Fruit fly (Drosophila melanogaster) whole organism, embryonic: ENCODE data around the gene CG11350.
A peak's percentile ranks its signal among the peaks of the same experiment; 100 is the strongest.

Experiments
- CG10147 ChIP-seq: fragments of 200-800 bp; sonication (Bioruptor generic); optimal IDR thresholded peaks from 2 replicates; lab custom pipeline; 2019; ENCODE audit warnings: missing biosample characterization, mild to moderate bottlenecking, missing genetic modification characterization, moderate library complexity
- CG10209 ChIP-seq: fragments of 200-800 bp; sonication (Bioruptor generic); optimal IDR thresholded peaks from 3 replicates; lab custom pipeline; 2017; ENCODE audit warnings: missing biosample characterization, mild to moderate bottlenecking, missing genetic modification characterization, missing genetic modification reagents
- CG10543 ChIP-seq: fragments of 200-800 bp; sonication (Bioruptor generic); optimal IDR thresholded peaks from 3 replicates; lab custom pipeline; 2017; ENCODE audit warnings: missing biosample characterization, mild to moderate bottlenecking, missing genetic modification characterization, moderate library complexity
- CG12219 ChIP-seq: fragments of 200-800 bp; sonication (Bioruptor generic); optimal IDR thresholded peaks from 3 replicates; lab custom pipeline; 2018; ENCODE audit warnings: missing biosample characterization, mild to moderate bottlenecking, missing genetic modification characterization
- CG14014 ChIP-seq: fragments of 200-800 bp; sonication (Bioruptor generic); IDR thresholded peaks from 2 replicates; pipeline ENCODE4 v1.3.6; 2022; ENCODE audit warnings: missing biosample characterization, missing genetic modification characterization
- CG14050 ChIP-seq: fragments of 200-800 bp; sonication (Bioruptor generic); IDR thresholded peaks from 3 replicates; pipeline ENCODE4 v1.3.6; 2022; ENCODE audit warnings: missing biosample characterization, missing genetic modification characterization
- CG15514 ChIP-seq: fragments of 200-800 bp; sonication (Bioruptor generic); optimal IDR thresholded peaks from 3 replicates; lab custom pipeline; 2017; ENCODE audit warnings: missing biosample characterization, missing genetic modification characterization, mild to moderate bottlenecking, moderate library complexity, missing genetic modification reagents
- CG15601 ChIP-seq: fragments of 200-800 bp; sonication (Bioruptor generic); optimal IDR thresholded peaks from 3 replicates; lab custom pipeline; 2019; ENCODE audit warnings: missing biosample characterization, mild to moderate bottlenecking, missing genetic modification characterization, moderate library complexity
- CG16863 ChIP-seq: fragments of 200-800 bp; sonication (Bioruptor generic); optimal IDR thresholded peaks from 3 replicates; lab custom pipeline; 2016; ENCODE audit warnings: missing biosample characterization, missing genetic modification characterization
- CG18619 ChIP-seq: fragments of 200-800 bp; sonication (Bioruptor generic); optimal IDR thresholded peaks from 3 replicates; lab custom pipeline; 2017; ENCODE audit warnings: missing biosample characterization, mild to moderate bottlenecking, missing genetic modification characterization
- CG18764 ChIP-seq: fragments of 200-800 bp; sonication (Bioruptor generic); optimal IDR thresholded peaks from 3 replicates; lab custom pipeline; 2016; ENCODE audit warnings: missing biosample characterization, missing genetic modification characterization
- CG32772 ChIP-seq: fragments of 200-800 bp; sonication (Bioruptor generic); IDR thresholded peaks from 2 replicates; pipeline ENCODE4 v1.3.6; 2022; ENCODE audit warnings: missing biosample characterization, missing genetic modification characterization
- CG3407 ChIP-seq: fragments of 200-800 bp; sonication (Bioruptor generic); optimal IDR thresholded peaks from 2 replicates; lab custom pipeline; 2018; ENCODE audit warnings: missing biosample characterization, mild to moderate bottlenecking, missing genetic modification characterization
- CG3847 ChIP-seq: fragments of 200-800 bp; sonication (Bioruptor generic); IDR thresholded peaks from 2 replicates; pipeline ENCODE4 v1.3.6; 2022; ENCODE audit warnings: missing biosample characterization, missing genetic modification characterization
- CG5245 ChIP-seq: fragments of 200-800 bp; sonication (Bioruptor generic); optimal IDR thresholded peaks from 3 replicates; lab custom pipeline; 2016; ENCODE audit warnings: missing biosample characterization, missing genetic modification characterization
- CG7839 ChIP-seq: fragments of 200-800 bp; sonication (Bioruptor generic); optimal IDR thresholded peaks from 3 replicates; lab custom pipeline; 2018; ENCODE audit warnings: missing biosample characterization, mild to moderate bottlenecking, missing genetic modification characterization, moderate library complexity
- CG8359 ChIP-seq: fragments of 200-800 bp; sonication (Bioruptor generic); optimal IDR thresholded peaks from 2 replicates; lab custom pipeline; 2017; ENCODE audit warnings: missing biosample characterization, mild to moderate bottlenecking, missing genetic modification characterization, borderline replicate concordance
- Chrac-16 ChIP-seq: fragments of 200-800 bp; sonication (Bioruptor generic); optimal IDR thresholded peaks from 3 replicates; lab custom pipeline; 2016; ENCODE audit warnings: missing biosample characterization, missing genetic modification characterization
- Elba2 ChIP-seq: fragments of 200-800 bp; sonication (Bioruptor generic); optimal IDR thresholded peaks from 3 replicates; lab custom pipeline; 2016; ENCODE audit warnings: missing biosample characterization, missing genetic modification characterization
- Ets65A ChIP-seq: fragments of 200-800 bp; sonication (Bioruptor generic); peaks from one replicate; lab custom pipeline; 2016; ENCODE audit warnings: missing biosample characterization, missing genetic modification characterization
- Fer1 ChIP-seq: fragments of 200-800 bp; sonication (Bioruptor generic); optimal IDR thresholded peaks from 2 replicates; lab custom pipeline; 2017; ENCODE audit warnings: missing biosample characterization, mild to moderate bottlenecking, missing genetic modification characterization
- Gsc ChIP-seq: fragments of 200-800 bp; sonication (Bioruptor generic); IDR thresholded peaks from 2 replicates; pipeline ENCODE4 v1.3.6; 2022; ENCODE audit warnings: missing biosample characterization, missing genetic modification characterization
- HmgD ChIP-seq: fragments of 200-800 bp; sonication (Bioruptor generic); optimal IDR thresholded peaks from 3 replicates; lab custom pipeline; 2016; ENCODE audit warnings: missing biosample characterization, missing genetic modification characterization
- Hr3 ChIP-seq: fragments of 200-800 bp; sonication (Bioruptor generic); optimal IDR thresholded peaks from 3 replicates; lab custom pipeline; 2016; ENCODE audit warnings: missing biosample characterization, missing genetic modification characterization
- Lpt ChIP-seq: fragments of >200 bp; optimal IDR thresholded peaks from 2 replicates; lab custom pipeline; 2018; ENCODE audit warnings: missing biosample characterization, missing genetic modification characterization
- MBD-R2 ChIP-seq: fragments of 200-800 bp; sonication (Bioruptor generic); IDR thresholded peaks from 2 replicates; pipeline ENCODE4 v1.3.6; 2022; ENCODE audit warnings: missing biosample characterization, missing genetic modification characterization
- Med ChIP-seq: fragments of 200-800 bp; sonication (Bioruptor generic); peaks from one replicate; lab custom pipeline; 2016; ENCODE audit warnings: missing biosample characterization, missing genetic modification characterization, mild to moderate bottlenecking, inconsistent platforms, moderate library complexity
- NK7.1 ChIP-seq: fragments of 200-800 bp; sonication (Bioruptor generic); optimal IDR thresholded peaks from 3 replicates; lab custom pipeline; 2016; ENCODE audit warnings: missing biosample characterization, missing genetic modification characterization
- Nf-YA ChIP-seq: fragments of 200-800 bp; sonication (Bioruptor generic); IDR thresholded peaks from 2 replicates; pipeline ENCODE4 v1.3.6; 2022; ENCODE audit warnings: missing biosample characterization, missing genetic modification characterization
- Pdp1 ChIP-seq, 2 experiments: fragments of 200-800 bp; sonication (Bioruptor generic); optimal IDR thresholded peaks; 3 replicates each; lab custom pipeline; 2016; ENCODE audit warnings: missing biosample characterization in 2 of 2, missing genetic modification characterization in 2 of 2, mild to moderate bottlenecking in 1 of 2, moderate library complexity in 1 of 2
- Ptx1 ChIP-seq: fragments of 200-800 bp; sonication (Bioruptor generic); IDR thresholded peaks from 2 replicates; pipeline ENCODE4 v1.3.6; 2022; ENCODE audit warnings: missing biosample characterization, missing genetic modification characterization
- Sry-β ChIP-seq: fragments of 200-800 bp; sonication (Bioruptor generic); optimal IDR thresholded peaks from 2 replicates; lab custom pipeline; 2018; ENCODE audit warnings: missing biosample characterization, mild to moderate bottlenecking, missing genetic modification characterization, moderate library complexity
- Ssrp ChIP-seq: fragments of 200-800 bp; sonication (Bioruptor generic); optimal IDR thresholded peaks from 2 replicates; lab custom pipeline; 2018; ENCODE audit warnings: missing biosample characterization, mild to moderate bottlenecking, missing genetic modification characterization, moderate library complexity
- Taf1 ChIP-seq: fragments of 200-800 bp; sonication (Bioruptor generic); IDR thresholded peaks from 2 replicates; pipeline ENCODE4 v1.3.6; 2022; ENCODE audit warnings: missing biosample characterization, missing genetic modification characterization
- Tbp ChIP-seq: fragments of >200 bp; optimal IDR thresholded peaks from 2 replicates; lab custom pipeline; 2018; ENCODE audit warnings: missing biosample characterization, missing genetic modification characterization
- al ChIP-seq: fragments of 200-800 bp; sonication (Bioruptor generic); IDR thresholded peaks from 2 replicates; pipeline ENCODE4 v1.3.6; 2022; ENCODE audit warnings: missing biosample characterization, missing genetic modification characterization
- ato ChIP-seq: fragments of 200-800 bp; sonication (Bioruptor generic); IDR thresholded peaks from 2 replicates; pipeline ENCODE4 v1.3.6; 2022; ENCODE audit warnings: missing biosample characterization, missing genetic modification characterization; ENCODE audit not compliant: partially characterized antibody
- bsh ChIP-seq, 2 experiments: fragments of 200-800 bp; sonication (Bioruptor generic); optimal IDR thresholded peaks; 2 replicates each; lab custom pipeline; 2017 to 2018; ENCODE audit warnings: mild to moderate bottlenecking in 2 of 2, missing biosample characterization in 2 of 2, missing genetic modification characterization in 2 of 2, moderate library complexity in 1 of 2
- btn ChIP-seq: fragments of 200-800 bp; sonication (Bioruptor generic); optimal IDR thresholded peaks from 2 replicates; lab custom pipeline; 2016; ENCODE audit warnings: missing biosample characterization, missing genetic modification characterization
- croc ChIP-seq: fragments of 200-800 bp; sonication (Bioruptor generic); conservative IDR thresholded peaks from 3 replicates; pipeline ENCODE4 v1.3.6; 2022; ENCODE audit warnings: missing biosample characterization, missing genetic modification characterization
- danr ChIP-seq: fragments of 200-800 bp; sonication (Bioruptor generic); IDR thresholded peaks from 2 replicates; pipeline ENCODE4 v1.3.6; 2022; ENCODE audit warnings: missing biosample characterization, missing genetic modification characterization
- ems ChIP-seq: fragments of 200-800 bp; sonication (Bioruptor generic); optimal IDR thresholded peaks from 3 replicates; lab custom pipeline; 2016; ENCODE audit warnings: missing biosample characterization, missing genetic modification characterization
- gsb-n ChIP-seq: fragments of 200-800 bp; sonication (Bioruptor generic); optimal IDR thresholded peaks from 3 replicates; lab custom pipeline; 2018; ENCODE audit warnings: missing biosample characterization, mild to moderate bottlenecking, missing genetic modification characterization
- jigr1 ChIP-seq: fragments of 200-800 bp; sonication (Bioruptor generic); IDR thresholded peaks from 3 replicates; pipeline ENCODE4 v1.3.6; 2022; ENCODE audit warnings: missing biosample characterization, missing genetic modification characterization
- lmd ChIP-seq: fragments of 200-800 bp; sonication (Bioruptor generic); IDR thresholded peaks from 2 replicates; pipeline ENCODE4 v1.3.6; 2022; ENCODE audit warnings: missing biosample characterization, missing genetic modification characterization
- nerfin-2 ChIP-seq: fragments of 200-800 bp; sonication (Bioruptor generic); IDR thresholded peaks from 2 replicates; pipeline ENCODE4 v1.3.6; 2022; ENCODE audit warnings: missing biosample characterization, missing genetic modification characterization; ENCODE audit not compliant: partially characterized antibody
- odd ChIP-seq: fragments of 200-800 bp; sonication (Bioruptor generic); optimal IDR thresholded peaks from 2 replicates; lab custom pipeline; 2017; ENCODE audit warnings: missing biosample characterization, mild to moderate bottlenecking, missing genetic modification characterization
- onecut ChIP-seq: fragments of 200-800 bp; sonication (Bioruptor generic); IDR thresholded peaks from 2 replicates; pipeline ENCODE4 v1.3.6; 2022; ENCODE audit warnings: missing biosample characterization, missing genetic modification characterization
- pb ChIP-seq: fragments of 200-800 bp; sonication (Bioruptor generic); optimal IDR thresholded peaks from 3 replicates; lab custom pipeline; 2016; ENCODE audit warnings: missing biosample characterization, missing genetic modification characterization
- row ChIP-seq: fragments of 200-800 bp; sonication (Bioruptor generic); IDR thresholded peaks from 3 replicates; pipeline ENCODE4 v1.3.6; 2022; ENCODE audit warnings: missing biosample characterization, missing genetic modification characterization
- seq ChIP-seq: fragments of 200-800 bp; sonication (Bioruptor generic); IDR thresholded peaks from 2 replicates; pipeline ENCODE4 v1.3.6; 2022; ENCODE audit warnings: missing biosample characterization, missing genetic modification characterization
- tup ChIP-seq: fragments of 200-800 bp; sonication (Bioruptor generic); optimal IDR thresholded peaks from 2 replicates; lab custom pipeline; 2016; ENCODE audit warnings: missing biosample characterization, mild to moderate bottlenecking, missing genetic modification characterization, moderate library complexity
- yki ChIP-seq: fragments of >200 bp; optimal IDR thresholded peaks from 3 replicates; lab custom pipeline; 2018

Gene CG11350

dm6 chr3L:4521809-4522208 is 39.2 kb downstream of the CG11350 start (continued):
- peak; percentile 47 for TF ChIP-seq odd
- no peak for TF ChIP-seq Lpt (GFP tag; lab: Kevin White, UChicago)
- no peak for TF ChIP-seq ems
- no peak for TF ChIP-seq CG5245 (GFP tag; lab: Kevin White, UChicago)
- TF ChIP-seq Tbp = no peak
- TF ChIP-seq danr = no peak
- no peak for TF ChIP-seq al (GFP tag; lab: Robert Waterston, UW)
- TF ChIP-seq Nf-YA = no peak
- TF ChIP-seq CG16863 (GFP tag; lab: Kevin White, UChicago) = no peak
- TF ChIP-seq Elba2 (GFP tag; lab: Kevin White, UChicago) = no peak
- no peak for TF ChIP-seq nerfin-2 (GFP tag; lab: Robert Waterston, UW)
- TF ChIP-seq Ets65A (GFP tag; lab: Kevin White, UChicago) = no peak
- TF ChIP-seq Pdp1 (GFP tag; optimal IDR thresholded peaks at IDR 0.05; lab: Kevin White, UChicago) = no peak
- TF ChIP-seq tup = peak; percentile 26
- 0 out of 2 replicates have a peak, but pooled peaks have one; percentile 13 for TF ChIP-seq CG3847 (GFP tag; lab: Robert Waterston, UW)
- TF ChIP-seq Gsc (GFP tag; lab: Robert Waterston, UW) = no peak
- no peak for TF ChIP-seq btn (GFP tag; lab: Kevin White, UChicago)
- TF ChIP-seq yki (lab: Kevin White, UChicago) = no peak
- TF ChIP-seq NK7.1 (GFP tag; lab: Kevin White, UChicago) = no peak
- peak; percentile 20 for TF ChIP-seq CG18764 (GFP tag; lab: Kevin White, UChicago)
- TF ChIP-seq Taf1 (GFP tag; lab: Robert Waterston, UW) = no peak
- no peak for TF ChIP-seq Ssrp (tag; lab: Kevin White, UChicago)
- peak; percentile 3 for TF ChIP-seq CG18619 (GFP tag; lab: Kevin White, UChicago)
- TF ChIP-seq ato (GFP tag; lab: Robert Waterston, UW) = no peak
- no peak for TF ChIP-seq Sry-β (GFP tag; lab: Kevin White, UChicago)
- no peak for TF ChIP-seq Ptx1 (GFP tag; lab: Robert Waterston, UW)
- TF ChIP-seq MBD-R2 (GFP tag; lab: Robert Waterston, UW) = no peak
- peak; percentile 36 for TF ChIP-seq CG12219 (GFP tag; lab: Kevin White, UChicago)
- peak; percentile 47 for TF ChIP-seq CG10209 (GFP tag; lab: Kevin White, UChicago)
- peak; percentile 76 for TF ChIP-seq Med (GFP tag; lab: Kevin White, UChicago)
- TF ChIP-seq Chrac-16 = no peak
- TF ChIP-seq onecut = peak; percentile 41
- peak; percentile 60 for TF ChIP-seq CG15514
- TF ChIP-seq CG15601 (tag; lab: Kevin White, UChicago) = no peak
- peak; percentile 41; the same call in 1 of the 2 replicates for TF ChIP-seq CG14014 (GFP tag; lab: Robert Waterston, UW)
- TF ChIP-seq croc (GFP tag; lab: Robert Waterston, UW) = no peak
- no peak for TF ChIP-seq CG14050 (GFP tag; lab: Robert Waterston, UW)
- no peak for TF ChIP-seq CG3407 (GFP tag; lab: Kevin White, UChicago)
- TF ChIP-seq bsh (GFP tag; optimal IDR thresholded peaks at IDR 0.05; lab: Kevin White, UChicago) = no peak
- no peak for TF ChIP-seq CG10543
- 0 out of 2 replicates have a peak, but pooled peaks have one; percentile 26 for TF ChIP-seq seq (GFP tag; lab: Robert Waterston, UW)
- no peak for TF ChIP-seq row
- no peak for TF ChIP-seq lmd
- no peak for TF ChIP-seq CG7839 (tag; lab: Kevin White, UChicago)
- peak; percentile 18 for TF ChIP-seq gsb-n (tag; lab: Kevin White, UChicago)
- TF ChIP-seq CG10147 (GFP tag; lab: Kevin White, UChicago) = peak; percentile 13
- no peak for TF ChIP-seq CG8359
- no peak for TF ChIP-seq CG32772 (GFP tag; lab: Robert Waterston, UW)
- no peak for TF ChIP-seq Hr3 (GFP tag; lab: Kevin White, UChicago)
- no peak for TF ChIP-seq jigr1 (GFP tag; lab: Robert Waterston, UW)
- TF ChIP-seq pb = no peak
- peak; percentile 61 for TF ChIP-seq Fer1 (GFP tag; lab: Kevin White, UChicago)
- TF ChIP-seq HmgD (GFP tag; lab: Kevin White, UChicago) = no peak
